Fruit fly (Drosophila melanogaster) whole organism, embryonic: Measurements from ENCODE around the gene CG17564.

Experiments
- Blimp-1 ChIP-seq: fragments of 200-800 bp; sonication (Bioruptor generic); optimal IDR thresholded peaks from 3 replicates; lab custom pipeline; 2018; ENCODE audit warnings: missing biosample characterization, missing genetic modification characterization, mild to moderate bottlenecking, moderate library complexity, missing genetic modification reagents
- CG11093 ChIP-seq: fragments of 200-800 bp; sonication (Bioruptor generic); IDR thresholded peaks from 3 replicates; pipeline ENCODE4 v1.3.6; 2022; ENCODE audit warnings: missing biosample characterization, missing genetic modification characterization
- CG11247 ChIP-seq: fragments of 200-800 bp; sonication (Bioruptor generic); IDR thresholded peaks from 2 replicates; pipeline ENCODE4 v1.3.6; 2022; ENCODE audit warnings: missing biosample characterization, missing genetic modification characterization
- CG11695 ChIP-seq: fragments of 200-800 bp; sonication (Bioruptor generic); IDR thresholded peaks from 3 replicates; pipeline ENCODE4 v1.3.6; 2022; ENCODE audit warnings: missing biosample characterization, missing genetic modification characterization
- CG11696 ChIP-seq: fragments of 200-800 bp; sonication (Bioruptor generic); IDR thresholded peaks from 2 replicates; pipeline ENCODE4 v1.3.6; 2022; ENCODE audit warnings: missing biosample characterization, missing genetic modification characterization
- CG1233 ChIP-seq: fragments of 200-800 bp; sonication (Bioruptor generic); optimal IDR thresholded peaks from 4 replicates; lab custom pipeline; 2018; ENCODE audit warnings: missing biosample characterization, mild to moderate bottlenecking, missing genetic modification characterization
- CG12942 ChIP-seq: fragments of 200-800 bp; sonication (Bioruptor generic); optimal IDR thresholded peaks from 3 replicates; lab custom pipeline; 2016; ENCODE audit warnings: missing biosample characterization, missing genetic modification characterization
- CG15601 ChIP-seq: fragments of 200-800 bp; sonication (Bioruptor generic); optimal IDR thresholded peaks from 3 replicates; lab custom pipeline; 2019; ENCODE audit warnings: missing biosample characterization, mild to moderate bottlenecking, missing genetic modification characterization, moderate library complexity
- CG18262 ChIP-seq: fragments of 200-800 bp; optimal IDR thresholded peaks from 3 replicates; lab custom pipeline; 2019; ENCODE audit warnings: missing biosample characterization, mild to moderate bottlenecking, missing genetic modification characterization, moderate library complexity
- CG31224 ChIP-seq: fragments of 200-800 bp; sonication (Bioruptor generic); IDR thresholded peaks from 2 replicates; pipeline ENCODE4 v1.3.6; 2022; ENCODE audit warnings: missing biosample characterization, missing genetic modification characterization
- CG4360 ChIP-seq: fragments of 200-800 bp; sonication (Bioruptor generic); IDR thresholded peaks from 2 replicates; pipeline ENCODE4 v1.3.6; 2022; ENCODE audit warnings: missing biosample characterization, missing genetic modification characterization
- CG5245 ChIP-seq: fragments of 200-800 bp; sonication (Bioruptor generic); optimal IDR thresholded peaks from 3 replicates; lab custom pipeline; 2016; ENCODE audit warnings: missing biosample characterization, missing genetic modification characterization
- CG6254 ChIP-seq: fragments of 200-800 bp; sonication (Bioruptor generic); optimal IDR thresholded peaks from 3 replicates; lab custom pipeline; 2017; ENCODE audit warnings: mild to moderate bottlenecking, missing biosample characterization, missing genetic modification reagents, missing genetic modification characterization
- CG6791 ChIP-seq: fragments of 200-800 bp; sonication (Bioruptor generic); IDR thresholded peaks from 3 replicates; pipeline ENCODE4 v1.3.6; 2022; ENCODE audit warnings: missing biosample characterization, missing genetic modification characterization; ENCODE audit not compliant: partially characterized antibody
- CG7745 ChIP-seq: fragments of 200-800 bp; sonication (Bioruptor generic); optimal IDR thresholded peaks from 2 replicates; lab custom pipeline; 2018; ENCODE audit warnings: missing biosample characterization, mild to moderate bottlenecking, missing genetic modification characterization, moderate library complexity
- CG8478 ChIP-seq: fragments of >200 bp; optimal IDR thresholded peaks from 2 replicates; lab custom pipeline; 2018
- CG8924 ChIP-seq: fragments of 200-800 bp; optimal IDR thresholded peaks from 3 replicates; lab custom pipeline; 2019; ENCODE audit warnings: missing biosample characterization, mild to moderate bottlenecking, missing genetic modification characterization, moderate library complexity
- CHES-1-like ChIP-seq: fragments of 200-800 bp; sonication (Bioruptor generic); optimal IDR thresholded peaks from 2 replicates; lab custom pipeline; 2016; ENCODE audit warnings: missing biosample characterization, missing genetic modification characterization
- CoRest ChIP-seq: fragments of 200-800 bp; sonication (Bioruptor generic); optimal IDR thresholded peaks from 3 replicates; lab custom pipeline; 2018; ENCODE audit warnings: missing biosample characterization, mild to moderate bottlenecking, missing genetic modification characterization, moderate library complexity
- D19B ChIP-seq: fragments of 200-800 bp; sonication (Bioruptor generic); optimal IDR thresholded peaks from 2 replicates; lab custom pipeline; 2017; ENCODE audit warnings: missing biosample characterization, mild to moderate bottlenecking, missing genetic modification characterization
- Dll ChIP-seq: fragments of 200-800 bp; sonication (Bioruptor generic); IDR thresholded peaks from 4 replicates; pipeline ENCODE4 v1.3.6; 2022; ENCODE audit warnings: missing biosample characterization, missing genetic modification characterization; ENCODE audit not compliant: partially characterized antibody
- E2f2 ChIP-seq: fragments of 200-800 bp; sonication (Bioruptor generic); IDR thresholded peaks from 2 replicates; pipeline ENCODE4 v1.3.6; 2022; ENCODE audit warnings: missing biosample characterization, missing genetic modification characterization
- Fer3 ChIP-seq: fragments of 200-800 bp; sonication (Bioruptor generic); optimal IDR thresholded peaks from 2 replicates; lab custom pipeline; 2018; ENCODE audit warnings: missing biosample characterization, mild to moderate bottlenecking, missing genetic modification characterization, moderate library complexity
- GATAe ChIP-seq: fragments of 200-800 bp; sonication (Bioruptor generic); conservative IDR thresholded peaks from 2 replicates; pipeline ENCODE4 v1.3.6; 2022; ENCODE audit warnings: missing biosample characterization, missing genetic modification characterization
- Med ChIP-seq: fragments of 200-800 bp; sonication (Bioruptor generic); peaks from one replicate; lab custom pipeline; 2016; ENCODE audit warnings: missing biosample characterization, missing genetic modification characterization, mild to moderate bottlenecking, inconsistent platforms, moderate library complexity
- Oaz ChIP-seq: fragments of 200-800 bp; sonication (Bioruptor generic); IDR thresholded peaks from 2 replicates; pipeline ENCODE4 v1.3.6; 2022; ENCODE audit warnings: missing biosample characterization, missing genetic modification characterization
- Side ChIP-seq: fragments of 200-800 bp; sonication (Bioruptor generic); optimal IDR thresholded peaks from 2 replicates; lab custom pipeline; 2016; ENCODE audit warnings: missing biosample characterization, missing genetic modification characterization
- Sox102F ChIP-seq: fragments of 200-800 bp; sonication (Bioruptor generic); optimal IDR thresholded peaks from 2 replicates; lab custom pipeline; 2018; ENCODE audit warnings: missing biosample characterization, mild to moderate bottlenecking, missing genetic modification characterization, moderate library complexity
- Usf ChIP-seq: fragments of 200-800 bp; sonication (Bioruptor generic); optimal IDR thresholded peaks from 2 replicates; lab custom pipeline; 2017; ENCODE audit warnings: missing genotype, missing biosample characterization, missing genetic modification characterization
- Xrp1 ChIP-seq: fragments of 200-800 bp; sonication (Bioruptor generic); IDR thresholded peaks from 2 replicates; pipeline ENCODE4 v1.3.6; 2022; ENCODE audit warnings: missing biosample characterization, missing genetic modification characterization
- aop ChIP-seq: fragments of 200-800 bp; sonication (Bioruptor generic); IDR thresholded peaks from 2 replicates; pipeline ENCODE4 v1.3.6; 2022; ENCODE audit warnings: missing biosample characterization, missing genetic modification characterization
- ci ChIP-seq: fragments of 200-800 bp; sonication (Bioruptor generic); IDR thresholded peaks from 3 replicates; pipeline ENCODE4 v1.3.6; 2022; ENCODE audit warnings: missing biosample characterization, missing genetic modification characterization
- corto ChIP-seq: fragments of 200-800 bp; sonication (Bioruptor generic); optimal IDR thresholded peaks from 2 replicates; lab custom pipeline; 2016; ENCODE audit warnings: missing biosample characterization, mild to moderate bottlenecking, missing genetic modification characterization, moderate library complexity
- dmrt11E ChIP-seq: fragments of 200-800 bp; sonication (Bioruptor generic); optimal IDR thresholded peaks from 3 replicates; lab custom pipeline; 2018; ENCODE audit warnings: missing biosample characterization, mild to moderate bottlenecking, missing genetic modification characterization, moderate library complexity
- dmrt99B ChIP-seq: fragments of 200-800 bp; sonication (Bioruptor generic); optimal IDR thresholded peaks from 2 replicates; lab custom pipeline; 2018; ENCODE audit warnings: missing biosample characterization, mild to moderate bottlenecking, missing genetic modification characterization, moderate library complexity
- fd102C ChIP-seq: fragments of 200-800 bp; sonication (Bioruptor generic); optimal IDR thresholded peaks from 2 replicates; lab custom pipeline; 2018; ENCODE audit warnings: missing biosample characterization, mild to moderate bottlenecking, missing genetic modification characterization, moderate library complexity
- hbn ChIP-seq: fragments of 200-800 bp; sonication (Bioruptor generic); IDR thresholded peaks from 2 replicates; pipeline ENCODE4 v1.3.6; 2022; ENCODE audit warnings: missing biosample characterization, missing genetic modification characterization; ENCODE audit not compliant: partially characterized antibody
- hkb ChIP-seq, 2 experiments: fragments of 200-800 bp in 1 of 2; fragments of >200 bp in 1 of 2; sonication (Bioruptor generic) in 1 of 2; IDR thresholded peaks in 1 of 2; optimal IDR thresholded peaks in 1 of 2; 2 replicates each; pipeline versions ENCODE4 v1.3.6 to Lab custom; 2017 to 2022; ENCODE audit warnings: missing biosample characterization in 1 of 2, missing genetic modification characterization in 1 of 2
- jumu ChIP-seq: fragments of 200-800 bp; sonication (Bioruptor generic); optimal IDR thresholded peaks from 3 replicates; lab custom pipeline; 2016; ENCODE audit warnings: missing biosample characterization, missing genetic modification characterization
- kni ChIP-seq: fragments of 200-800 bp; sonication (Bioruptor generic); optimal IDR thresholded peaks from 3 replicates; lab custom pipeline; 2017; ENCODE audit warnings: mild to moderate bottlenecking, missing biosample characterization, missing genetic modification reagents, missing genetic modification characterization
- nerfin-2 ChIP-seq: fragments of 200-800 bp; sonication (Bioruptor generic); IDR thresholded peaks from 2 replicates; pipeline ENCODE4 v1.3.6; 2022; ENCODE audit warnings: missing biosample characterization, missing genetic modification characterization; ENCODE audit not compliant: partially characterized antibody
- org-1 ChIP-seq: fragments of 200-800 bp; sonication (Bioruptor generic); optimal IDR thresholded peaks from 2 replicates; lab custom pipeline; 2017; ENCODE audit warnings: missing biosample characterization, missing genetic modification characterization
- pho ChIP-seq: fragments of 200-800 bp; sonication (Bioruptor generic); optimal IDR thresholded peaks from 2 replicates; lab custom pipeline; 2016; ENCODE audit warnings: missing biosample characterization, missing genetic modification characterization
- phol ChIP-seq: fragments of 200-800 bp; sonication (Bioruptor generic); optimal IDR thresholded peaks from 3 replicates; lab custom pipeline; 2018; ENCODE audit warnings: missing biosample characterization, mild to moderate bottlenecking, missing genetic modification characterization, moderate library complexity
- seq ChIP-seq: fragments of 200-800 bp; sonication (Bioruptor generic); IDR thresholded peaks from 2 replicates; pipeline ENCODE4 v1.3.6; 2022; ENCODE audit warnings: missing biosample characterization, missing genetic modification characterization
- slp2 ChIP-seq: fragments of 200-800 bp; sonication (Bioruptor generic); optimal IDR thresholded peaks from 2 replicates; lab custom pipeline; 2016; ENCODE audit warnings: missing biosample characterization, missing genetic modification characterization
- sqz ChIP-seq: fragments of 200-800 bp; sonication (Bioruptor generic); optimal IDR thresholded peaks from 3 replicates; lab custom pipeline; 2018; ENCODE audit warnings: missing biosample characterization, mild to moderate bottlenecking, missing genetic modification characterization
- twi ChIP-seq: fragments of 200-800 bp; optimal IDR thresholded peaks from 2 replicates; lab custom pipeline; 2019; ENCODE audit warnings: missing biosample characterization, mild to moderate bottlenecking, missing genetic modification characterization, moderate library complexity
- z ChIP-seq: fragments of 200-800 bp; sonication (Bioruptor generic); IDR thresholded peaks from 3 replicates; pipeline ENCODE4 v1.3.6; 2022; ENCODE audit warnings: missing biosample characterization, missing genetic modification characterization

The CG17564 gene

dm6 chr2L:19314589-19314988 lies 14.9 kb upstream of the CG17564 start (continued):
- no peak for TF ChIP-seq nerfin-2
- TF ChIP-seq Xrp1: peak; percentile 19; the same call in 1 of the 2 replicates
- no peak for TF ChIP-seq CG31224 (GFP tag; lab: Robert Waterston, UW)
- TF ChIP-seq jumu: no peak
- no peak for TF ChIP-seq CG6254 (GFP tag; lab: Kevin White, UChicago)
- no peak for TF ChIP-seq CG8924 (tag; lab: Kevin White, UChicago)
- no peak for TF ChIP-seq hkb (optimal IDR thresholded peaks at IDR 0.05; lab: Kevin White, UChicago)
- no peak for TF ChIP-seq hkb (GFP tag; IDR thresholded peaks at IDR 0.05; lab: Robert Waterston, UW)
- no peak for TF ChIP-seq fd102C (GFP tag; lab: Kevin White, UChicago)
- peak; percentile 25 for TF ChIP-seq phol (tag; lab: Kevin White, UChicago)
- TF ChIP-seq CG18262 (tag; lab: Kevin White, UChicago): peak; percentile 25
- TF ChIP-seq hbn: no peak
- TF ChIP-seq CoRest (tag; lab: Kevin White, UChicago): peak; percentile 10
- TF ChIP-seq Sox102F (GFP tag; lab: Kevin White, UChicago): peak; percentile 11
- peak; percentile 49 for TF ChIP-seq Med
- TF ChIP-seq Blimp-1: peak; percentile 8
- no peak for TF ChIP-seq GATAe (GFP tag; lab: Robert Waterston, UW)
- TF ChIP-seq, all 482 proteins: peak for 34

- no peak for TF ChIP-seq org-1 (GFP tag; lab: Kevin White, UChicago)
- no peak for TF ChIP-seq dmrt99B
- TF ChIP-seq slp2 (GFP tag; lab: Kevin White, UChicago): no peak
- TF ChIP-seq ci (GFP tag; lab: Robert Waterston, UW): peak; percentile 37; the same call in 1 of the 3 replicates
- no peak for TF ChIP-seq pho (GFP tag; lab: Kevin White, UChicago)
- no peak for TF ChIP-seq CG12942 (GFP tag; lab: Kevin White, UChicago)
- no peak for TF ChIP-seq Side
- no peak for TF ChIP-seq Usf
- TF ChIP-seq D19B: peak; percentile 21
- TF ChIP-seq CG6254 (GFP tag; lab: Kevin White, UChicago): peak; percentile 8
- TF ChIP-seq kni (GFP tag; lab: Kevin White, UChicago): peak; percentile 93
- TF ChIP-seq CHES-1-like (GFP tag; lab: Kevin White, UChicago): no peak
- no peak for TF ChIP-seq E2f2
- peak; percentile 93 for TF ChIP-seq twi
- TF ChIP-seq CG11093: no peak
- TF ChIP-seq sqz (GFP tag; lab: Kevin White, UChicago): peak; percentile 26
- TF ChIP-seq Fer3 (tag; lab: Kevin White, UChicago): no peak
- peak; percentile 48 for TF ChIP-seq CG7745
- peak; percentile 1 for TF ChIP-seq CG8478 (lab: Kevin White, UChicago)
- TF ChIP-seq dmrt11E: no peak
- TF ChIP-seq z (GFP tag; lab: Robert Waterston, UW): 0 out of 3 replicates have a peak, but pooled peaks have one; percentile 28
- no peak for TF ChIP-seq GATAe (GFP tag; lab: Robert Waterston, UW)
- TF ChIP-seq CG15601 (tag; lab: Kevin White, UChicago): peak; percentile 1
- 0 out of 4 replicates have a peak, but pooled peaks have one; percentile 11 for TF ChIP-seq Dll (GFP tag; lab: Robert Waterston, UW)
- TF ChIP-seq seq (GFP tag; lab: Robert Waterston, UW): no peak
- TF ChIP-seq corto: no peak
- TF ChIP-seq CG1233 (GFP tag; lab: Kevin White, UChicago): no peak
- TF ChIP-seq Oaz: no peak
- no peak for TF ChIP-seq CG11696 (GFP tag; lab: Robert Waterston, UW)
- TF ChIP-seq CG11695 (GFP tag; lab: Robert Waterston, UW): no peak
- 0 out of 3 replicates have a peak, but pooled peaks have one; percentile 48 for TF ChIP-seq CG6791 (GFP tag; lab: Robert Waterston, UW)
- TF ChIP-seq CG4360 (GFP tag; lab: Robert Waterston, UW): 0 out of 2 replicates have a peak, but pooled peaks have one; percentile 40
- no peak for TF ChIP-seq CG5245 (GFP tag; lab: Kevin White, UChicago)
- 0 out of 2 replicates have a peak, but pooled peaks have one; percentile 19 for TF ChIP-seq CG11247 (GFP tag; lab: Robert Waterston, UW)
- TF ChIP-seq aop (GFP tag; lab: Robert Waterston, UW): 0 out of 2 replicates have a peak, but pooled peaks have one; percentile 47
These were observed 13.7 kb upstream of the CG17564 start for dm6 chr2L:19313442-19313841.
